Fruit fly (Drosophila melanogaster) whole organism, embryonic: ENCODE measurements around the gene GramD1B.

Experiments
- Abd-B ChIP-seq: fragments of 200-800 bp; sonication (Bioruptor generic); optimal IDR thresholded peaks from 2 replicates; lab custom pipeline; 2018; ENCODE audit warnings: missing biosample characterization, mild to moderate bottlenecking, missing genetic modification characterization, moderate library complexity
- CG10462 ChIP-seq: fragments of 200-800 bp; sonication (Bioruptor generic); optimal IDR thresholded peaks from 2 replicates; lab custom pipeline; 2016; ENCODE audit warnings: missing biosample characterization, missing genetic modification characterization
- CG11398 ChIP-seq: fragments of 200-800 bp; sonication (Bioruptor generic); optimal IDR thresholded peaks from 2 replicates; lab custom pipeline; 2016; ENCODE audit warnings: missing biosample characterization, missing genetic modification characterization
- CG11560 ChIP-seq: fragments of 200-800 bp; sonication (Bioruptor generic); IDR thresholded peaks from 3 replicates; pipeline ENCODE4 v1.3.6; 2022; ENCODE audit warnings: missing biosample characterization, missing genetic modification characterization
- CG11695 ChIP-seq: fragments of 200-800 bp; sonication (Bioruptor generic); IDR thresholded peaks from 3 replicates; pipeline ENCODE4 v1.3.6; 2022; ENCODE audit warnings: missing biosample characterization, missing genetic modification characterization
- CG1233 ChIP-seq: fragments of 200-800 bp; sonication (Bioruptor generic); optimal IDR thresholded peaks from 4 replicates; lab custom pipeline; 2018; ENCODE audit warnings: missing biosample characterization, mild to moderate bottlenecking, missing genetic modification characterization
- CG14710 ChIP-seq: fragments of 200-800 bp; sonication (Bioruptor generic); optimal IDR thresholded peaks from 3 replicates; lab custom pipeline; 2019; ENCODE audit warnings: missing biosample characterization, mild to moderate bottlenecking, missing genetic modification characterization, moderate library complexity
- CG16779 ChIP-seq: fragments of 200-800 bp; sonication (Bioruptor generic); IDR thresholded peaks from 2 replicates; pipeline ENCODE4 v1.3.6; 2022; ENCODE audit warnings: missing biosample characterization, missing genetic modification characterization
- CG16863 ChIP-seq: fragments of 200-800 bp; sonication (Bioruptor generic); optimal IDR thresholded peaks from 3 replicates; lab custom pipeline; 2016; ENCODE audit warnings: missing biosample characterization, missing genetic modification characterization
- CG17359 ChIP-seq: fragments of 200-800 bp; sonication (Bioruptor generic); optimal IDR thresholded peaks from 3 replicates; lab custom pipeline; 2018; ENCODE audit warnings: missing biosample characterization, mild to moderate bottlenecking, missing genetic modification characterization, moderate library complexity
- CG2678 ChIP-seq: fragments of 200-800 bp; sonication (Bioruptor generic); optimal IDR thresholded peaks from 3 replicates; lab custom pipeline; 2019; ENCODE audit warnings: missing biosample characterization, mild to moderate bottlenecking, missing genetic modification characterization, moderate library complexity
- CG3065 ChIP-seq: fragments of 200-800 bp; sonication (Bioruptor generic); optimal IDR thresholded peaks from 2 replicates; lab custom pipeline; 2016; ENCODE audit warnings: missing biosample characterization, missing genetic modification characterization
- CG32767 ChIP-seq: fragments of 200-800 bp; sonication (Bioruptor generic); IDR thresholded peaks from 2 replicates; pipeline ENCODE4 v1.3.6; 2022; ENCODE audit warnings: missing biosample characterization, missing genetic modification characterization
- CG33557 ChIP-seq: fragments of 200-800 bp; sonication (Bioruptor generic); optimal IDR thresholded peaks from 2 replicates; lab custom pipeline; 2019; ENCODE audit warnings: missing biosample characterization, mild to moderate bottlenecking, missing genetic modification characterization, moderate library complexity
- CG42726 ChIP-seq: fragments of 200-800 bp; sonication (Bioruptor generic); IDR thresholded peaks from 2 replicates; pipeline ENCODE4 v1.3.6; 2022; ENCODE audit warnings: missing biosample characterization, missing genetic modification characterization; ENCODE audit not compliant: partially characterized antibody
- CG4424 ChIP-seq: fragments of 200-800 bp; sonication (Bioruptor generic); optimal IDR thresholded peaks from 3 replicates; lab custom pipeline; 2016; ENCODE audit warnings: missing biosample characterization, missing genetic modification characterization
- CG4854 ChIP-seq: fragments of 200-800 bp; sonication (Bioruptor generic); optimal IDR thresholded peaks from 2 replicates; lab custom pipeline; 2016; ENCODE audit warnings: missing biosample characterization, missing genetic modification characterization, inconsistent platforms
- CG6254 ChIP-seq: fragments of 200-800 bp; sonication (Bioruptor generic); optimal IDR thresholded peaks from 3 replicates; lab custom pipeline; 2017; ENCODE audit warnings: mild to moderate bottlenecking, missing biosample characterization, missing genetic modification reagents, missing genetic modification characterization
- CG6683 ChIP-seq: fragments of 200-800 bp; sonication (Bioruptor generic); optimal IDR thresholded peaks from 2 replicates; lab custom pipeline; 2017; ENCODE audit warnings: missing biosample characterization, mild to moderate bottlenecking, missing genetic modification characterization, missing genetic modification reagents
- CG6689 ChIP-seq: fragments of 200-800 bp; sonication (Bioruptor generic); IDR thresholded peaks from 2 replicates; pipeline ENCODE4 v1.3.6; 2022; ENCODE audit warnings: missing biosample characterization, missing genetic modification characterization
- CG7357 ChIP-seq: fragments of 200-800 bp; sonication (Bioruptor generic); IDR thresholded peaks from 3 replicates; pipeline ENCODE4 v1.3.6; 2022; ENCODE audit warnings: missing biosample characterization, missing genetic modification characterization
- CG7556 ChIP-seq: fragments of 200-800 bp; sonication (Bioruptor generic); optimal IDR thresholded peaks from 2 replicates; lab custom pipeline; 2017; ENCODE audit warnings: missing biosample characterization, mild to moderate bottlenecking, missing genetic modification characterization
- CG7963 ChIP-seq: fragments of 200-800 bp; sonication (Bioruptor generic); IDR thresholded peaks from 3 replicates; pipeline ENCODE4 v1.3.6; 2022; ENCODE audit warnings: missing biosample characterization, missing genetic modification characterization; ENCODE audit not compliant: partially characterized antibody
- CG9727 ChIP-seq: fragments of 200-800 bp; sonication (Bioruptor generic); optimal IDR thresholded peaks from 3 replicates; lab custom pipeline; 2017; ENCODE audit warnings: missing biosample characterization, mild to moderate bottlenecking, missing genetic modification characterization
- Doc3 ChIP-seq: fragments of 200-800 bp; sonication (Bioruptor generic); IDR thresholded peaks from 3 replicates; pipeline ENCODE4 v1.3.6; 2022; ENCODE audit warnings: missing biosample characterization, missing genetic modification characterization; ENCODE audit not compliant: partially characterized antibody
- Dp ChIP-seq: fragments of 200-800 bp; sonication (Bioruptor generic); optimal IDR thresholded peaks from 2 replicates; lab custom pipeline; 2018; ENCODE audit warnings: missing biosample characterization, mild to moderate bottlenecking, missing genetic modification characterization, moderate library complexity
- Hsf ChIP-seq: fragments of 200-800 bp; sonication (Bioruptor generic); optimal IDR thresholded peaks from 3 replicates; lab custom pipeline; 2016; ENCODE audit warnings: missing biosample characterization, missing genetic modification characterization
- MBD-R2 ChIP-seq: fragments of 200-800 bp; sonication (Bioruptor generic); IDR thresholded peaks from 2 replicates; pipeline ENCODE4 v1.3.6; 2022; ENCODE audit warnings: missing biosample characterization, missing genetic modification characterization
- Tbp ChIP-seq: fragments of >200 bp; optimal IDR thresholded peaks from 2 replicates; lab custom pipeline; 2018; ENCODE audit warnings: missing biosample characterization, missing genetic modification characterization
- Trl ChIP-seq, 3 experiments: fragments of >200 bp in 2 of 3; fragments of 200-800 bp in 1 of 3; sonication (Bioruptor generic) in 1 of 3; optimal IDR thresholded peaks; 2 replicates in 1 of 3; 3 replicates in 2 of 3; lab custom pipeline; 2016 to 2017; ENCODE audit warnings: missing biosample characterization in 1 of 3, missing genetic modification characterization in 1 of 3
- Xbp1 ChIP-seq: fragments of 200-800 bp; sonication (Bioruptor generic); optimal IDR thresholded peaks from 3 replicates; lab custom pipeline; 2016; ENCODE audit warnings: missing biosample characterization, mild to moderate bottlenecking, missing genetic modification characterization
- ato ChIP-seq: fragments of 200-800 bp; sonication (Bioruptor generic); IDR thresholded peaks from 2 replicates; pipeline ENCODE4 v1.3.6; 2022; ENCODE audit warnings: missing biosample characterization, missing genetic modification characterization; ENCODE audit not compliant: partially characterized antibody
- bbx ChIP-seq: fragments of 200-800 bp; sonication (Bioruptor generic); IDR thresholded peaks from 2 replicates; pipeline ENCODE4 v1.3.6; 2022; ENCODE audit warnings: missing biosample characterization, missing genetic modification characterization; ENCODE audit not compliant: partially characterized antibody
- br ChIP-seq: fragments of >200 bp; optimal IDR thresholded peaks from 2 replicates; lab custom pipeline; 2017
- corto ChIP-seq: fragments of 200-800 bp; sonication (Bioruptor generic); optimal IDR thresholded peaks from 2 replicates; lab custom pipeline; 2016; ENCODE audit warnings: missing biosample characterization, mild to moderate bottlenecking, missing genetic modification characterization, moderate library complexity
- fd3F ChIP-seq: fragments of 200-800 bp; sonication (Bioruptor generic); optimal IDR thresholded peaks from 2 replicates; lab custom pipeline; 2018; ENCODE audit warnings: missing biosample characterization, mild to moderate bottlenecking, missing genetic modification characterization, moderate library complexity
- fu2 ChIP-seq: fragments of 200-800 bp; sonication (Bioruptor generic); optimal IDR thresholded peaks from 2 replicates; lab custom pipeline; 2016; ENCODE audit warnings: missing biosample characterization, missing genetic modification characterization
- gcm ChIP-seq: fragments of 200-800 bp; sonication (Bioruptor generic); optimal IDR thresholded peaks from 2 replicates; lab custom pipeline; 2019; ENCODE audit warnings: missing biosample characterization, mild to moderate bottlenecking, missing genetic modification characterization, moderate library complexity
- grn ChIP-seq: fragments of 200-800 bp; sonication (Bioruptor generic); optimal IDR thresholded peaks from 3 replicates; lab custom pipeline; 2017; ENCODE audit warnings: missing biosample characterization, missing genetic modification characterization
- ham ChIP-seq: fragments of 200-800 bp; sonication (Bioruptor generic); IDR thresholded peaks from 2 replicates; pipeline ENCODE4 v1.3.6; 2022; ENCODE audit warnings: missing biosample characterization, missing genetic modification characterization
- lab ChIP-seq: fragments of 200-800 bp; sonication (Bioruptor generic); optimal IDR thresholded peaks from 3 replicates; lab custom pipeline; 2017; ENCODE audit warnings: missing biosample characterization, missing genetic modification characterization, mild to moderate bottlenecking, moderate library complexity, missing genetic modification reagents
- nerfin-1 ChIP-seq: fragments of 200-800 bp; sonication (Bioruptor generic); optimal IDR thresholded peaks from 3 replicates; lab custom pipeline; 2019; ENCODE audit warnings: missing biosample characterization, mild to moderate bottlenecking, missing genetic modification characterization, moderate library complexity
- onecut ChIP-seq: fragments of 200-800 bp; sonication (Bioruptor generic); IDR thresholded peaks from 2 replicates; pipeline ENCODE4 v1.3.6; 2022; ENCODE audit warnings: missing biosample characterization, missing genetic modification characterization
- pb ChIP-seq: fragments of 200-800 bp; sonication (Bioruptor generic); optimal IDR thresholded peaks from 3 replicates; lab custom pipeline; 2016; ENCODE audit warnings: missing biosample characterization, missing genetic modification characterization
- pho ChIP-seq: fragments of 200-800 bp; sonication (Bioruptor generic); optimal IDR thresholded peaks from 2 replicates; lab custom pipeline; 2016; ENCODE audit warnings: missing biosample characterization, missing genetic modification characterization
- so ChIP-seq: fragments of 200-800 bp; sonication (Bioruptor generic); IDR thresholded peaks from 3 replicates; pipeline ENCODE4 v1.3.6; 2022; ENCODE audit warnings: missing biosample characterization, missing genetic modification characterization
- tio ChIP-seq: fragments of 200-800 bp; sonication (Bioruptor generic); optimal IDR thresholded peaks from 2 replicates; lab custom pipeline; 2017; ENCODE audit warnings: missing biosample characterization, missing genetic modification characterization, inconsistent platforms
- tx ChIP-seq: fragments of 200-800 bp; sonication (Bioruptor generic); optimal IDR thresholded peaks from 2 replicates; lab custom pipeline; 2016; ENCODE audit warnings: missing biosample characterization, missing genetic modification characterization
- zen2 ChIP-seq: fragments of 200-800 bp; sonication (Bioruptor generic); IDR thresholded peaks from 3 replicates; pipeline ENCODE4 v1.3.6; 2022; ENCODE audit warnings: missing biosample characterization, missing genetic modification characterization; ENCODE audit not compliant: partially characterized antibody

The GramD1B gene

DNA sequence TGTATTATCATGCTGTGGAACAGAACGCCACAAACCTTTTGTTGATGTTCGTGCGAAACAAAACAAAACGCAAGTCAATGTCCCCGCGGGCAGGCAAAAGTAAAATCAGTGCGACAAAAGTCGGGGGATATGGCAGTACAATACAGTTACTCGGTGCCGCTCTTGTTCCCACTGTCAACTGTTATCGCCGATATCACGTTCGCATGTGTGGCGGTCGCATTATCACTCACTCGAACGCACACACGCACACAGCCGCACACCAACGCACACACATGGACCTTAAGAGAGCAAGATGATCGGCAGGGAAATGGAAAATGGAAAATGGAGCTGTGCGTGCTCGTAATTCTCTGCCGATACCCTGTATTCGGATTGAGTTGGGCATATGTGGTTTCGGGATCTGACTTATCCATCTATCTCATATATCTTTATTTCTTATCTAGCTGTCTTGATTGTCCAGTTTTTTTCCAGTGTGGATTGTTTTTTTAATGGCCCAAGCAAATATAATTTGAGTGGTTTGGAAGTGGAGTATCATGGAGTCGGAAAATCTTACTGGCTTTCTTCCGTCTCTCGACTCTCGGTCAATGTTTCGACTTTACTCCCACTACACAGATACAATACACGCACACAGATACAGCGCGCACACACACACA, 34.5 kb downstream of the GramD1B start (continued):
- no peak for TF ChIP-seq CG7963
- no peak for TF ChIP-seq nerfin-1 (tag; lab: Kevin White, UChicago)
- TF ChIP-seq tx (GFP tag; lab: Kevin White, UChicago): peak; percentile 74
- no peak for TF ChIP-seq fd3F
- TF ChIP-seq CG7357 (GFP tag; lab: Robert Waterston, UW): peak; percentile 61; the same call in 1 of the 3 replicates
- TF ChIP-seq CG2678 (tag; lab: Kevin White, UChicago): peak; percentile 79
- TF ChIP-seq ato (GFP tag; lab: Robert Waterston, UW): no peak
- TF ChIP-seq CG9727: peak; percentile 52
- peak; percentile 61 for TF ChIP-seq CG3065
- peak; percentile 79 for TF ChIP-seq CG11398 (GFP tag; lab: Kevin White, UChicago)
- peak; percentile 91 for TF ChIP-seq CG4424 (GFP tag; lab: Kevin White, UChicago)
- no peak for TF ChIP-seq Doc3
- no peak for TF ChIP-seq bbx (GFP tag; lab: Robert Waterston, UW)
- TF ChIP-seq Tbp (GFP tag; lab: Kevin White, UChicago): no peak
- TF ChIP-seq CG7556 (GFP tag; lab: Kevin White, UChicago): peak; percentile 64
- peak; percentile 30 for TF ChIP-seq CG1233 (GFP tag; lab: Kevin White, UChicago)
- TF ChIP-seq zen2 (GFP tag; lab: Robert Waterston, UW): no peak
- TF ChIP-seq MBD-R2 (GFP tag; lab: Robert Waterston, UW): no peak
- TF ChIP-seq CG11560: no peak
- TF ChIP-seq CG14710: peak; percentile 88
- peak; percentile 45; the same call in 1 of the 3 replicates for TF ChIP-seq so (GFP tag; lab: Robert Waterston, UW)
- peak in 1 of 2 experiments; percentile 1 for TF ChIP-seq Trl (optimal IDR thresholded peaks at IDR 0.05; lab: Kevin White, UChicago)
- TF ChIP-seq Trl (GFP tag; optimal IDR thresholded peaks at IDR 0.05; lab: Kevin White, UChicago): peak; percentile 83
- peak; percentile 38 for TF ChIP-seq pho (GFP tag; lab: Kevin White, UChicago)
- no peak for TF ChIP-seq CG16779 (GFP tag; lab: Robert Waterston, UW)
- peak; percentile 67 for TF ChIP-seq lab
- peak; percentile 73 for TF ChIP-seq CG6254 (GFP tag; lab: Kevin White, UChicago)
- TF ChIP-seq br: no peak
- peak; percentile 85 for TF ChIP-seq Abd-B (GFP tag; lab: Kevin White, UChicago)
- TF ChIP-seq CG42726 (GFP tag; lab: Robert Waterston, UW): no peak
- peak; percentile 80 for TF ChIP-seq CG17359 (tag; lab: Kevin White, UChicago)
- peak; percentile 57; the same call in 1 of the 3 replicates for TF ChIP-seq CG11695
- peak; percentile 39 for TF ChIP-seq CG33557 (GFP tag; lab: Kevin White, UChicago)
- peak; percentile 78 for TF ChIP-seq tio (GFP tag; lab: Kevin White, UChicago)
- peak; percentile 87 for TF ChIP-seq CG16863 (GFP tag; lab: Kevin White, UChicago)
- TF ChIP-seq ham (GFP tag; lab: Robert Waterston, UW): no peak
- TF ChIP-seq corto (GFP tag; lab: Kevin White, UChicago): no peak
- no peak for TF ChIP-seq gcm
- peak; percentile 71 for TF ChIP-seq onecut (GFP tag; lab: Robert Waterston, UW)
- no peak for TF ChIP-seq CG4854 (GFP tag; lab: Kevin White, UChicago)
- peak; percentile 74 for TF ChIP-seq pb (GFP tag; lab: Kevin White, UChicago)
- no peak for TF ChIP-seq CG6683 (GFP tag; lab: Kevin White, UChicago)
- TF ChIP-seq Xbp1 (GFP tag; lab: Kevin White, UChicago): peak; percentile 80
- TF ChIP-seq grn (GFP tag; lab: Kevin White, UChicago): no peak
- peak; percentile 38 for TF ChIP-seq fu2 (GFP tag; lab: Kevin White, UChicago)
- TF ChIP-seq CG6689 (GFP tag; lab: Robert Waterston, UW): peak; percentile 85
- TF ChIP-seq CG10462 (GFP tag; lab: Kevin White, UChicago): peak; percentile 72
- peak; percentile 63; the same call in 1 of the 2 replicates for TF ChIP-seq CG32767
- no peak for TF ChIP-seq Dp
- peak; percentile 80 for TF ChIP-seq Hsf (GFP tag; lab: Kevin White, UChicago)
